Worm (Caenorhabditis elegans) whole organism, mixed stage, embryonic: ENCODE measurements around the gene Y43F8B.18.

Experiments
- ces-1 ChIP-seq: fragments of 150-350 bp; optimal IDR thresholded peaks from 2 replicates; lab custom pipeline; 2014; ENCODE audit warnings: missing biosample characterization, missing genetic modification reagents, missing genetic modification characterization
- lin-13 ChIP-seq: fragments of 150-350 bp; optimal IDR thresholded peaks from 2 replicates; lab custom pipeline; 2014; ENCODE audit warnings: missing biosample characterization, missing genetic modification characterization
- nhr-12 ChIP-seq: fragments of 150-350 bp; optimal IDR thresholded peaks from 2 replicates; lab custom pipeline; 2014; ENCODE audit warnings: missing biosample characterization, missing genetic modification characterization
- nhr-76 ChIP-seq: sonication (generic microtip); optimal IDR thresholded peaks from 2 replicates; lab custom pipeline; 2017; ENCODE audit warnings: missing biosample characterization, missing genetic modification characterization
- snpc-4 ChIP-seq: fragments of 150-350 bp; optimal IDR thresholded peaks from 2 replicates; lab custom pipeline; 2014; ENCODE audit warnings: missing biosample characterization, missing genetic modification characterization
- unc-120 ChIP-seq: sonication (generic microtip); optimal IDR thresholded peaks from 2 replicates; lab custom pipeline; 2017; ENCODE audit warnings: missing genetic modification characterization, missing compliant biosample characterization; ENCODE audit not compliant: poor library complexity, severe bottlenecking
- unc-62 ChIP-seq: fragments of 150-350 bp; optimal IDR thresholded peaks from 2 replicates; lab custom pipeline; 2014; ENCODE audit warnings: missing biosample characterization, missing genetic modification reagents, missing genetic modification characterization
- ztf-11 ChIP-seq: fragments of 150-350 bp; optimal IDR thresholded peaks from 2 replicates; lab custom pipeline; 2014; ENCODE audit warnings: missing biosample characterization, missing genetic modification characterization

DNA sequence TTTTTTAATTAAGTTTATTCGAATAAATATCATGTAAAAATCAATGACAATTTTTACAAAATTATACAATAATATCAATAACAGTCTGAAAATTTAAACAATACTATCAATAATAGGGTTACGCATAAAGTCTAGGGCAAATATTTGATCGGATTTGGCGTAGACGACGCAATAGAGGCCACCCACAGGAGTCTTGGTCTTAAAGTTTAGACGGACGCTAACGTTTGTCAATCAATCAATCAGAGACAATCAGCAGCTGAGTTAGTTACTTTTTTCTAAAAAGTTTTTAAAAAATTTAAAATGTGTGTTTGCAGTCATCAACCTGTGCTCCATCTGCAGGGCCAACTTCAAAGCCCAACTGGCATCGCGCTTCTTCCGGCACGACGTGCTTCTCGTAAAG, 5.5 kb downstream of the Y43F8B.18 start, which contains the start of gene Y43F8B.29:
- TF ChIP-seq unc-62 (GFP tag; lab: Kevin White, UChicago): no peak
- TF ChIP-seq snpc-4 (tag; lab: Kevin White, UChicago): no peak
- TF ChIP-seq ztf-11 (tag; lab: Kevin White, UChicago): no peak
- no peak for TF ChIP-seq lin-13 (tag; lab: Kevin White, UChicago)
- TF ChIP-seq nhr-12 (tag; lab: Kevin White, UChicago): no peak
- TF ChIP-seq nhr-76: no peak
- TF ChIP-seq unc-120 (tag; lab: Kevin White, UChicago): no peak
- TF ChIP-seq ces-1 (GFP tag; lab: Kevin White, UChicago): no peak
